Fruit fly (Drosophila melanogaster) whole organism, embryonic: ENCODE measurements around the gene ArfGAP1.
A peak's percentile ranks its signal among the peaks of the same experiment; 100 is the strongest.

Experiments used
- CG1024 ChIP-seq: fragments of 200-800 bp; sonication (Bioruptor generic); IDR thresholded peaks from 2 replicates; pipeline ENCODE4 v1.3.6; 2022; ENCODE audit warnings: missing biosample characterization, missing genetic modification characterization
- CG1529 ChIP-seq: fragments of 200-800 bp; sonication (Bioruptor generic); optimal IDR thresholded peaks from 3 replicates; lab custom pipeline; 2018; ENCODE audit warnings: missing biosample characterization, missing genetic modification characterization
- CG4820 ChIP-seq: fragments of 200-800 bp; sonication (Bioruptor generic); optimal IDR thresholded peaks from 3 replicates; lab custom pipeline; 2016; ENCODE audit warnings: missing biosample characterization, missing genetic modification characterization
- CG9215 ChIP-seq: fragments of 200-800 bp; sonication (Bioruptor generic); IDR thresholded peaks from 2 replicates; pipeline ENCODE4 v1.3.6; 2022; ENCODE audit warnings: missing biosample characterization, missing genetic modification characterization
- ara ChIP-seq: fragments of 200-800 bp; sonication (Bioruptor generic); IDR thresholded peaks from 2 replicates; pipeline ENCODE4 v1.3.6; 2022; ENCODE audit warnings: missing biosample characterization, missing genetic modification characterization
- gsb ChIP-seq: fragments of 200-800 bp; sonication (Bioruptor generic); IDR thresholded peaks from 2 replicates; pipeline ENCODE4 v1.3.6; 2022; ENCODE audit warnings: missing biosample characterization, missing genetic modification characterization

DNA sequence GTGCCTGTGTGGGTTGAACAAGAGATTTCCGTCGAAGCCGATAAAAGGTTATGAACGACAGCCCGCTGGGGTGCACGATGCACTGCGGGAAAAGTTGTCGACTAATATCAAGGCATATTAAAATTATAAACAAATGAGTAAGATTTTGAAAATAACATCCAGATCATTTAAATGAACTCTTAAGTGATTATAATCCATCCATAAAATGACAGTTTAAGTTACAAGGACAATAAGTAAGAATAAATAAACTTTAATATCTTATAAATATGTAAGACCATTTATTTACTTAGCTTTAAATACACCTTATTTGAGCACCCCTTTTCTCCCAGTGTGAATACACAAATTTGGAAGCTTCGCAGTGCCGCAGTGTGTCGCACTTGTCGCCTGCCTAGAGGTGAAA is 26.7 kb upstream of the ArfGAP1 start:
- TF ChIP-seq gsb (GFP tag; lab: Robert Waterston, UW) (no peak), CG4820 (GFP tag; lab: Kevin White, UChicago) (peak; percentile 14), ara (GFP tag; lab: Robert Waterston, UW) (0 out of 2 replicates have a peak, but pooled peaks have one; percentile 35), CG9215 (GFP tag; lab: Robert Waterston, UW) (no peak), CG1024 (GFP tag; lab: Robert Waterston, UW) (no peak), CG1529 (no peak)
